Worm (Caenorhabditis elegans) whole organism, L1 larva: ENCODE measurements around the gene puf-9.

Source experiments
- lin-39 ChIP-seq: fragments of 150-350 bp; optimal IDR thresholded peaks from 2 replicates; lab custom pipeline; 2014; ENCODE audit warnings: missing biosample characterization, missing genetic modification reagents, missing genetic modification characterization
- nhr-12 ChIP-seq: sonication (generic microtip); optimal IDR thresholded peaks from 2 replicates; lab custom pipeline; 2017; ENCODE audit warnings: missing biosample characterization, missing genetic modification characterization
- nhr-77 ChIP-seq: fragments of 150-350 bp; optimal IDR thresholded peaks from 2 replicates; lab custom pipeline; 2014; ENCODE audit warnings: missing biosample characterization, missing genetic modification characterization

ce11 chrX:5890080-5890479 lies 48.7 kb downstream of the puf-9 start, which contains the start of gene F49E10.2:
- TF ChIP-seq nhr-77: no peak
- no peak for TF ChIP-seq lin-39 (tag; lab: Kevin White, UChicago)
- no peak for TF ChIP-seq nhr-12 (tag; lab: Kevin White, UChicago)
